Worm (Caenorhabditis elegans) whole organism, mixed stage, embryonic: ENCODE data around the gene cyp-31A2.

ENCODE experiments used
- blmp-1 ChIP-seq: fragments of 150-350 bp; optimal IDR thresholded peaks from 2 replicates; lab custom pipeline; 2014; ENCODE audit warnings: missing biosample characterization, missing genetic modification characterization
- ces-1 ChIP-seq: fragments of 150-350 bp; optimal IDR thresholded peaks from 2 replicates; lab custom pipeline; 2014; ENCODE audit warnings: missing biosample characterization, missing genetic modification reagents, missing genetic modification characterization
- unc-62 ChIP-seq: fragments of 150-350 bp; optimal IDR thresholded peaks from 2 replicates; lab custom pipeline; 2014; ENCODE audit warnings: missing biosample characterization, missing genetic modification reagents, missing genetic modification characterization

ce11 chrIV:11452928-11453327, 49.2 kb downstream of the cyp-31A2 start:
- no peak for TF ChIP-seq unc-62 (GFP tag; lab: Kevin White, UChicago)
- no peak for TF ChIP-seq blmp-1
- TF ChIP-seq ces-1 = no peak
